Worm (Caenorhabditis elegans) whole organism, midembryonic: Measurements from ENCODE around the gene tofu-7.
A peak's percentile ranks its signal among the peaks of the same experiment; 100 is the strongest.
"Not testable (repeated sequence)": the region's sequence is repeated elsewhere in the genome, so short reads cannot be mapped to it uniquely, and the experiment has no call there.

Experiments
- T22C8.4 ChIP-seq: fragments of 200-800 bp; sonication (Bioruptor generic); IDR thresholded peaks from 2 replicates; pipeline ENCODE4 v1.3.6; 2022; ENCODE audit warnings: missing genetic modification characterization, missing compliant biosample characterization
- cog-1 ChIP-seq: sonication (generic microtip); optimal IDR thresholded peaks from 2 replicates; lab custom pipeline; 2016; ENCODE audit warnings: missing genetic modification characterization, missing compliant biosample characterization
- flt-1 ChIP-seq: fragments of 200-800 bp; sonication (Bioruptor generic); IDR thresholded peaks from 2 replicates; pipeline ENCODE4 v1.3.6; 2022; ENCODE audit warnings: missing genetic modification characterization, missing compliant biosample characterization
- klf-2 ChIP-seq: fragments of 200-800 bp; sonication (Bioruptor generic); conservative IDR thresholded peaks from 2 replicates; pipeline ENCODE4 v1.3.6; 2022; ENCODE audit warnings: missing genetic modification reagents, missing genetic modification characterization, missing compliant biosample characterization
- med-1 ChIP-seq: sonication (generic microtip); optimal IDR thresholded peaks from 2 replicates; lab custom pipeline; 2017; ENCODE audit warnings: missing genetic modification characterization, mild to moderate bottlenecking, missing compliant biosample characterization, antibody characterized with exemption, missing genetic modification reagents; ENCODE audit not compliant: insufficient read depth
- ref-1 ChIP-seq: fragments of 200-800 bp; sonication (Bioruptor generic); conservative IDR thresholded peaks from 2 replicates; pipeline ENCODE4 v1.3.6; 2022; ENCODE audit warnings: missing genetic modification reagents, missing genetic modification characterization, missing compliant biosample characterization
- tab-1 ChIP-seq: fragments of 200-800 bp; sonication (Bioruptor generic); IDR thresholded peaks from 2 replicates; pipeline ENCODE4 v1.3.6; 2022; ENCODE audit warnings: missing genetic modification characterization, missing compliant biosample characterization
- ztf-23 ChIP-seq: fragments of 200-800 bp; sonication (Bioruptor generic); IDR thresholded peaks from 2 replicates; pipeline ENCODE4 v1.3.6; 2022; ENCODE audit warnings: missing genetic modification reagents, missing genetic modification characterization, missing compliant biosample characterization
- ztf-29 ChIP-seq: fragments of 200-800 bp; sonication (Bioruptor generic); IDR thresholded peaks from 2 replicates; pipeline ENCODE4 v1.3.6; 2022; ENCODE audit warnings: missing genetic modification reagents, missing genetic modification characterization, missing compliant biosample characterization

Gene tofu-7

ce11 chrIII:7084908-7085307, at the start of gene tofu-7:
tofu-7 (minus strand) TSS chrIII:7085018.
- TF ChIP-seq klf-2 (GFP tag; lab: Robert Waterston, UW), result no peak
- TF ChIP-seq med-1, result no peak
- TF ChIP-seq T22C8.4 (GFP tag; lab: Robert Waterston, UW), result no peak
- TF ChIP-seq ztf-29 (GFP tag; lab: Robert Waterston, UW), result no peak
- TF ChIP-seq tab-1 (GFP tag; lab: Robert Waterston, UW), result no peak
- TF ChIP-seq cog-1 (tag; lab: Kevin White, UChicago), result no peak
- TF ChIP-seq ztf-23 (GFP tag; lab: Robert Waterston, UW), result no peak
- no peak for TF ChIP-seq flt-1 (GFP tag; lab: Robert Waterston, UW)
- no peak for TF ChIP-seq ref-1 (GFP tag; lab: Robert Waterston, UW)

- no peak for TF ChIP-seq ztf-23 (GFP tag; lab: Robert Waterston, UW)
- TF ChIP-seq klf-2 (GFP tag; lab: Robert Waterston, UW), result no peak
- no peak for TF ChIP-seq T22C8.4 (GFP tag; lab: Robert Waterston, UW)
- no peak for TF ChIP-seq flt-1 (GFP tag; lab: Robert Waterston, UW)
- no peak for TF ChIP-seq ztf-29 (GFP tag; lab: Robert Waterston, UW)
- TF ChIP-seq ref-1 (GFP tag; lab: Robert Waterston, UW), result no peak
- no peak for TF ChIP-seq tab-1 (GFP tag; lab: Robert Waterston, UW)
- TF ChIP-seq med-1, result no peak
- no peak for TF ChIP-seq cog-1 (tag; lab: Kevin White, UChicago)
Observed at ce11 chrIII:7133559-7133958, 48.7 kb upstream of the tofu-7 start, which contains the start of the genes pot-1 and ggtb-1. pot-1 (minus strand) TSS chrIII:7133678. ggtb-1 (plus strand) TSS chrIII:7133766.

ce11 chrIII:7128601-7129000, 43.8 kb upstream of the tofu-7 start, which contains the start of gene viro-2:
viro-2 (plus strand) TSS chrIII:7128901.
- not testable (repeated sequence) for TF ChIP-seq med-1; flt-1 (GFP tag; lab: Robert Waterston, UW); ref-1 (GFP tag; lab: Robert Waterston, UW)

- TF ChIP-seq ref-1 (GFP tag; lab: Robert Waterston, UW), result no peak
- TF ChIP-seq klf-2 (GFP tag; lab: Robert Waterston, UW), result no peak
- TF ChIP-seq flt-1 (GFP tag; lab: Robert Waterston, UW), result no peak
- no peak for TF ChIP-seq ztf-29 (GFP tag; lab: Robert Waterston, UW)
- no peak for TF ChIP-seq ztf-23 (GFP tag; lab: Robert Waterston, UW)
- no peak for TF ChIP-seq cog-1 (tag; lab: Kevin White, UChicago)
- no peak for TF ChIP-seq tab-1 (GFP tag; lab: Robert Waterston, UW)
- no peak for TF ChIP-seq T22C8.4 (GFP tag; lab: Robert Waterston, UW)
- no peak for TF ChIP-seq med-1
Observed at ce11 chrIII:7124364-7124763, 39.5 kb upstream of the tofu-7 start, which contains the start of gene B0280.2. B0280.2 (plus strand) TSS chrIII:7124664.

- no peak for TF ChIP-seq klf-2 (GFP tag; lab: Robert Waterston, UW)
- TF ChIP-seq ztf-23 (GFP tag; lab: Robert Waterston, UW), result no peak
- no peak for TF ChIP-seq ztf-29 (GFP tag; lab: Robert Waterston, UW)
- no peak for TF ChIP-seq T22C8.4 (GFP tag; lab: Robert Waterston, UW)
- TF ChIP-seq med-1, result no peak
- TF ChIP-seq cog-1 (tag; lab: Kevin White, UChicago), result no peak
- TF ChIP-seq flt-1 (GFP tag; lab: Robert Waterston, UW), result no peak
- no peak for TF ChIP-seq tab-1 (GFP tag; lab: Robert Waterston, UW)
- no peak for TF ChIP-seq ref-1 (GFP tag; lab: Robert Waterston, UW)
Observed at ce11 chrIII:7122860-7123259, 38.0 kb upstream of the tofu-7 start, which contains the start of the genes B0280.9 and rpia-1. B0280.9 (minus strand) TSS chrIII:7122895. rpia-1 (plus strand) TSS chrIII:7123128.

ce11 chrIII:7120477-7120876, 35.7 kb upstream of the tofu-7 start:
- TF ChIP-seq ztf-29 (GFP tag; lab: Robert Waterston, UW) (no peak), ref-1 (GFP tag; lab: Robert Waterston, UW) (no peak), T22C8.4 (GFP tag; lab: Robert Waterston, UW) (no peak), tab-1 (GFP tag; lab: Robert Waterston, UW) (no peak), cog-1 (tag; lab: Kevin White, UChicago) (no peak), flt-1 (GFP tag; lab: Robert Waterston, UW) (no peak), klf-2 (GFP tag; lab: Robert Waterston, UW) (no peak), ztf-23 (GFP tag; lab: Robert Waterston, UW) (no peak), med-1 (no peak)

ce11 chrIII:7116615-7117252, 31.9 kb upstream of the tofu-7 start:
- TF ChIP-seq cog-1 (tag; lab: Kevin White, UChicago) (peak; percentile 41), flt-1 (GFP tag; lab: Robert Waterston, UW) (no peak)

- TF ChIP-seq flt-1 (GFP tag; lab: Robert Waterston, UW) (no peak), med-1 (no peak), klf-2 (GFP tag; lab: Robert Waterston, UW) (no peak), ref-1 (GFP tag; lab: Robert Waterston, UW) (no peak), ztf-23 (GFP tag; lab: Robert Waterston, UW) (no peak), cog-1 (tag; lab: Kevin White, UChicago) (no peak), tab-1 (GFP tag; lab: Robert Waterston, UW) (no peak), ztf-29 (GFP tag; lab: Robert Waterston, UW) (no peak), T22C8.4 (GFP tag; lab: Robert Waterston, UW) (no peak)
Observed at ce11 chrIII:7114952-7115488, 30.2 kb upstream of the tofu-7 start, which contains the start of gene nhr-10. nhr-10 (minus strand) TSS chrIII:7115438.

- TF ChIP-seq tab-1 (GFP tag; lab: Robert Waterston, UW) (no peak), T22C8.4 (GFP tag; lab: Robert Waterston, UW) (no peak), med-1 (no peak), ref-1 (GFP tag; lab: Robert Waterston, UW) (no peak), ztf-29 (GFP tag; lab: Robert Waterston, UW) (no peak), ztf-23 (GFP tag; lab: Robert Waterston, UW) (no peak), cog-1 (tag; lab: Kevin White, UChicago) (no peak), klf-2 (GFP tag; lab: Robert Waterston, UW) (no peak)
Observed at ce11 chrIII:7112285-7112684, 27.5 kb upstream of the tofu-7 start.
